Fruit fly (Drosophila melanogaster): ENCODE data around the gene Nrt.

Nrt gene

dm6 chr3L:16786728-16787127, 20.9 kb downstream of the Nrt start, which contains the start of gene eIF3e (continued):
- TF ChIP-seq bigmax (GFP tag; optimal IDR thresholded peaks at IDR 0.05) (peak; percentile 86), CG15696 (tag; optimal IDR thresholded peaks at IDR 0.05) (peak; percentile 3), CG4707 (GFP tag; optimal IDR thresholded peaks at IDR 0.05) (no peak), CG2678 (tag; optimal IDR thresholded peaks at IDR 0.05) (no peak), sob (GFP tag; IDR thresholded peaks at IDR 0.05) (0 out of 2 replicates have a peak, but pooled peaks have one; percentile 8), MBD-R2 (GFP tag; IDR thresholded peaks at IDR 0.05) (peak; percentile 65), bbx (GFP tag; IDR thresholded peaks at IDR 0.05; ENCODE audit: partially characterized antibody) (0 out of 2 replicates have a peak, but pooled peaks have one; percentile 23), MESR4 (GFP tag; optimal IDR thresholded peaks at IDR 0.05) (peak; percentile 99), CG17359 (tag; optimal IDR thresholded peaks at IDR 0.05) (no peak), CG10147 (GFP tag; optimal IDR thresholded peaks at IDR 0.05) (no peak), pzg (GFP tag; optimal IDR thresholded peaks at IDR 0.05) (peak; percentile 50), CG2116 (GFP tag; optimal IDR thresholded peaks at IDR 0.05) (peak; percentile 22), Doc3 (GFP tag; IDR thresholded peaks at IDR 0.05; ENCODE audit: partially characterized antibody) (no peak), CG32767 (GFP tag; IDR thresholded peaks at IDR 0.05) (no peak), row (GFP tag; IDR thresholded peaks at IDR 0.05) (peak; percentile 51), BEAF-32 (GFP tag; optimal IDR thresholded peaks at IDR 0.05) (peak; percentile 28), NC2β (GFP tag; optimal IDR thresholded peaks at IDR 0.05) (no peak), CG13287 (GFP tag; IDR thresholded peaks at IDR 0.05; ENCODE audit: partially characterized antibody) (peak; percentile 46; the same call in 1 of the 2 replicates), YL-1 (GFP tag; optimal IDR thresholded peaks at IDR 0.05) (peak; percentile 27), Dll (GFP tag; IDR thresholded peaks at IDR 0.05; ENCODE audit: partially characterized antibody) (peak; percentile 54; the same call in 1 of the 4 replicates), dysf (GFP tag; IDR thresholded peaks at IDR 0.05) (no peak), CG3847 (GFP tag; IDR thresholded peaks at IDR 0.05) (peak; percentile 57; the same call in 1 of the 2 replicates), CG9932 (GFP tag; IDR thresholded peaks at IDR 0.05) (peak; percentile 37; the same call in 1 of the 2 replicates), inv (GFP tag; IDR thresholded peaks at IDR 0.05; ENCODE audit: partially characterized antibody) (no peak), CG10543 (GFP tag; optimal IDR thresholded peaks at IDR 0.05) (no peak), Lhr (GFP tag; optimal IDR thresholded peaks at IDR 0.05) (peak; percentile 62), CG4617 (GFP tag; optimal IDR thresholded peaks at IDR 0.05; ENCODE audit: borderline replicate concordance) (peak; percentile 64), ftz-f1 (GFP tag; optimal IDR thresholded peaks at IDR 0.05) (peak; percentile 77), CG18011 (GFP tag; optimal IDR thresholded peaks at IDR 0.05) (peak; percentile 8), amos (GFP tag; IDR thresholded peaks at IDR 0.05; ENCODE audit: partially characterized antibody) (peak; percentile 22; the same call in 1 of the 2 replicates)

dm6 chr3L:16796603-16797002, 30.7 kb downstream of the Nrt start:
- TF ChIP-seq CG15011 (GFP tag; optimal IDR thresholded peaks at IDR 0.05): no peak
- no peak for TF ChIP-seq Tbp (GFP tag; optimal IDR thresholded peaks at IDR 0.05)
- TF ChIP-seq yki (optimal IDR thresholded peaks at IDR 0.05): no peak
- no peak for TF ChIP-seq Fer1 (GFP tag; optimal IDR thresholded peaks at IDR 0.05)
- no peak for TF ChIP-seq pan (optimal IDR thresholded peaks at IDR 0.05)
- TF ChIP-seq pan (GFP tag; optimal IDR thresholded peaks at IDR 0.05 in 1 of 2, IDR thresholded peaks at IDR 0.05 in 1 of 2): no peak
- TF ChIP-seq CG6254 (GFP tag; optimal IDR thresholded peaks at IDR 0.05): no peak
- no peak for TF ChIP-seq NK7.1 (GFP tag; optimal IDR thresholded peaks at IDR 0.05)
- TF ChIP-seq CG13894 (tag; optimal IDR thresholded peaks at IDR 0.05): no peak
- no peak for TF ChIP-seq CG6765 (GFP tag; optimal IDR thresholded peaks at IDR 0.05)
- no peak for TF ChIP-seq ems (GFP tag; optimal IDR thresholded peaks at IDR 0.05)
- no peak for TF ChIP-seq CG16779 (GFP tag; IDR thresholded peaks at IDR 0.05)
- TF ChIP-seq CG10462 (GFP tag; optimal IDR thresholded peaks at IDR 0.05): no peak
- no peak for TF ChIP-seq cwo (GFP tag; optimal IDR thresholded peaks at IDR 0.05)
- TF ChIP-seq CG2199 (GFP tag; IDR thresholded peaks at IDR 0.05): no peak
- no peak for TF ChIP-seq prd (optimal IDR thresholded peaks at IDR 0.05)
- 0 out of 3 replicates have a peak, but pooled peaks have one; percentile 4 for TF ChIP-seq prd (GFP tag; IDR thresholded peaks at IDR 0.05)
- TF ChIP-seq Dfd (GFP tag; optimal IDR thresholded peaks at IDR 0.05): no peak
- TF ChIP-seq NfI (GFP tag; optimal IDR thresholded peaks at IDR 0.05): peak; percentile 14
- TF ChIP-seq Atf6 (GFP tag; IDR thresholded peaks at IDR 0.05): no peak
- no peak for TF ChIP-seq hb (GFP tag; IDR thresholded peaks at IDR 0.05; ENCODE audit: partially characterized antibody)

Measured in whole organism, embryonic.